Fruit fly (Drosophila melanogaster) whole organism, embryonic: ENCODE measurements around the gene arg.

Experiments
- Atf3 ChIP-seq: fragments of 200-800 bp; sonication (Bioruptor generic); optimal IDR thresholded peaks from 3 replicates; lab custom pipeline; 2016; ENCODE audit warnings: missing biosample characterization, missing genetic modification characterization
- BEAF-32 ChIP-seq: fragments of 200-800 bp; sonication (Bioruptor generic); optimal IDR thresholded peaks from 3 replicates; lab custom pipeline; 2017; ENCODE audit warnings: missing biosample characterization, missing genetic modification characterization, mild to moderate bottlenecking, moderate library complexity, missing genetic modification reagents
- Blimp-1 ChIP-seq: fragments of 200-800 bp; sonication (Bioruptor generic); optimal IDR thresholded peaks from 3 replicates; lab custom pipeline; 2018; ENCODE audit warnings: missing biosample characterization, missing genetic modification characterization, mild to moderate bottlenecking, moderate library complexity, missing genetic modification reagents
- CG10462 ChIP-seq: fragments of 200-800 bp; sonication (Bioruptor generic); optimal IDR thresholded peaks from 2 replicates; lab custom pipeline; 2016; ENCODE audit warnings: missing biosample characterization, missing genetic modification characterization
- CG11504 ChIP-seq: fragments of 200-800 bp; sonication (Bioruptor generic); optimal IDR thresholded peaks from 3 replicates; lab custom pipeline; 2019; ENCODE audit warnings: missing biosample characterization, mild to moderate bottlenecking, missing genetic modification characterization, moderate library complexity
- CG12104 ChIP-seq: fragments of 200-800 bp; sonication (Bioruptor generic); optimal IDR thresholded peaks from 3 replicates; lab custom pipeline; 2016; ENCODE audit warnings: missing biosample characterization, missing genetic modification characterization
- CG12155 ChIP-seq: fragments of 200-800 bp; sonication (Bioruptor generic); optimal IDR thresholded peaks from 3 replicates; lab custom pipeline; 2016; ENCODE audit warnings: missing biosample characterization, missing genetic modification characterization
- CG12659 ChIP-seq: fragments of 200-800 bp; sonication (Bioruptor generic); optimal IDR thresholded peaks from 3 replicates; lab custom pipeline; 2017; ENCODE audit warnings: mild to moderate bottlenecking, missing biosample characterization, missing genetic modification reagents, missing genetic modification characterization
- CG13894 ChIP-seq: fragments of 200-800 bp; sonication (Bioruptor generic); optimal IDR thresholded peaks from 3 replicates; lab custom pipeline; 2018; ENCODE audit warnings: missing biosample characterization, mild to moderate bottlenecking, missing genetic modification characterization, moderate library complexity
- CG17361 ChIP-seq: fragments of 200-800 bp; sonication (Bioruptor generic); IDR thresholded peaks from 3 replicates; pipeline ENCODE4 v1.3.6; 2022; ENCODE audit warnings: missing biosample characterization, missing genetic modification characterization
- CG1832 ChIP-seq: fragments of 200-800 bp; sonication (Bioruptor generic); optimal IDR thresholded peaks from 2 replicates; lab custom pipeline; 2017; ENCODE audit warnings: missing biosample characterization, mild to moderate bottlenecking, missing genetic modification characterization, inconsistent platforms
- CG3163 ChIP-seq: fragments of 200-800 bp; sonication (Bioruptor generic); optimal IDR thresholded peaks from 3 replicates; lab custom pipeline; 2016; ENCODE audit warnings: missing biosample characterization, missing genetic modification characterization
- CG6765 ChIP-seq: fragments of 200-800 bp; sonication (Bioruptor generic); optimal IDR thresholded peaks from 3 replicates; lab custom pipeline; 2017; ENCODE audit warnings: missing biosample characterization, mild to moderate bottlenecking, missing genetic modification characterization
- CG7556 ChIP-seq: fragments of 200-800 bp; sonication (Bioruptor generic); optimal IDR thresholded peaks from 2 replicates; lab custom pipeline; 2017; ENCODE audit warnings: missing biosample characterization, mild to moderate bottlenecking, missing genetic modification characterization
- CG8765 ChIP-seq: fragments of 200-800 bp; sonication (Bioruptor generic); IDR thresholded peaks from 2 replicates; pipeline ENCODE4 v1.3.6; 2022; ENCODE audit warnings: missing biosample characterization, missing genetic modification characterization
- CG8944 ChIP-seq: fragments of 200-800 bp; sonication (Bioruptor generic); optimal IDR thresholded peaks from 3 replicates; lab custom pipeline; 2016; ENCODE audit warnings: missing biosample characterization, missing genetic modification characterization
- CG9609 ChIP-seq: fragments of 200-800 bp; sonication (Bioruptor generic); optimal IDR thresholded peaks from 3 replicates; lab custom pipeline; 2016; ENCODE audit warnings: missing biosample characterization, missing genetic modification characterization
- CG9727 ChIP-seq: fragments of 200-800 bp; sonication (Bioruptor generic); optimal IDR thresholded peaks from 3 replicates; lab custom pipeline; 2017; ENCODE audit warnings: missing biosample characterization, mild to moderate bottlenecking, missing genetic modification characterization
- Chrac-16 ChIP-seq: fragments of 200-800 bp; sonication (Bioruptor generic); optimal IDR thresholded peaks from 3 replicates; lab custom pipeline; 2016; ENCODE audit warnings: missing biosample characterization, missing genetic modification characterization
- Deaf1 ChIP-seq: fragments of 200-800 bp; optimal IDR thresholded peaks from 3 replicates; lab custom pipeline; 2019; ENCODE audit warnings: missing biosample characterization, mild to moderate bottlenecking, missing genetic modification characterization, moderate library complexity
- Dref ChIP-seq: fragments of 200-800 bp; sonication (Bioruptor generic); IDR thresholded peaks from 2 replicates; pipeline ENCODE4 v1.3.6; 2022; ENCODE audit warnings: missing biosample characterization, missing genetic modification characterization
- Fer2 ChIP-seq: fragments of 200-800 bp; sonication (Bioruptor generic); optimal IDR thresholded peaks from 2 replicates; lab custom pipeline; 2018; ENCODE audit warnings: missing biosample characterization, mild to moderate bottlenecking, missing genetic modification characterization, moderate library complexity
- Hr39 ChIP-seq: fragments of >200 bp; optimal IDR thresholded peaks from 2 replicates; lab custom pipeline; 2017
- Kr ChIP-seq: fragments of 200-800 bp; sonication (Bioruptor generic); optimal IDR thresholded peaks from 2 replicates; lab custom pipeline; 2017; ENCODE audit warnings: missing biosample characterization, mild to moderate bottlenecking, missing genetic modification characterization
- Mrtf ChIP-seq: fragments of 200-800 bp; sonication (Bioruptor generic); IDR thresholded peaks from 3 replicates; pipeline ENCODE4 v1.3.6; 2022; ENCODE audit warnings: missing biosample characterization, missing genetic modification characterization
- NC2α ChIP-seq: fragments of 200-800 bp; sonication (Bioruptor generic); optimal IDR thresholded peaks from 2 replicates; lab custom pipeline; 2016; ENCODE audit warnings: missing biosample characterization, missing genetic modification characterization
- Pdp1 ChIP-seq, 2 experiments: fragments of 200-800 bp; sonication (Bioruptor generic); optimal IDR thresholded peaks; 3 replicates each; lab custom pipeline; 2016; ENCODE audit warnings: missing biosample characterization in 2 of 2, missing genetic modification characterization in 2 of 2, mild to moderate bottlenecking in 1 of 2, moderate library complexity in 1 of 2
- Rfx ChIP-seq: fragments of 200-800 bp; sonication (Bioruptor generic); IDR thresholded peaks from 2 replicates; pipeline ENCODE4 v1.3.6; 2022; ENCODE audit warnings: missing biosample characterization, missing genetic modification characterization
- crol ChIP-seq: fragments of 200-800 bp; sonication (Bioruptor generic); IDR thresholded peaks from 2 replicates; pipeline ENCODE4 v1.3.6; 2022; ENCODE audit warnings: missing biosample characterization, missing genetic modification characterization
- da ChIP-seq: fragments of 200-800 bp; sonication (Bioruptor generic); optimal IDR thresholded peaks from 2 replicates; lab custom pipeline; 2016; ENCODE audit warnings: missing biosample characterization, missing genetic modification characterization
- disco-r ChIP-seq: fragments of 200-800 bp; sonication (Bioruptor generic); optimal IDR thresholded peaks from 2 replicates; lab custom pipeline; 2016; ENCODE audit warnings: missing biosample characterization, missing genetic modification characterization
- dmrt99B ChIP-seq: fragments of 200-800 bp; sonication (Bioruptor generic); optimal IDR thresholded peaks from 2 replicates; lab custom pipeline; 2018; ENCODE audit warnings: missing biosample characterization, mild to moderate bottlenecking, missing genetic modification characterization, moderate library complexity
- gt ChIP-seq: fragments of 200-800 bp; sonication (Bioruptor generic); IDR thresholded peaks from 2 replicates; pipeline ENCODE4 v1.3.6; 2022; ENCODE audit warnings: missing biosample characterization, missing genetic modification characterization
- her ChIP-seq: fragments of 200-800 bp; sonication (Bioruptor generic); optimal IDR thresholded peaks from 2 replicates; lab custom pipeline; 2016; ENCODE audit warnings: missing biosample characterization, missing genetic modification characterization
- kay ChIP-seq: fragments of 200-800 bp; sonication (Bioruptor generic); optimal IDR thresholded peaks from 2 replicates; lab custom pipeline; 2016; ENCODE audit warnings: missing biosample characterization, missing genetic modification characterization
- mam ChIP-seq: fragments of 200-800 bp; sonication (Bioruptor generic); optimal IDR thresholded peaks from 3 replicates; lab custom pipeline; 2016; ENCODE audit warnings: missing biosample characterization, missing genetic modification characterization
- mirr ChIP-seq: fragments of 200-800 bp; sonication (Bioruptor generic); optimal IDR thresholded peaks from 3 replicates; lab custom pipeline; 2018; ENCODE audit warnings: missing biosample characterization, mild to moderate bottlenecking, missing genetic modification characterization
- nau ChIP-seq: fragments of 200-800 bp; sonication (Bioruptor generic); optimal IDR thresholded peaks from 3 replicates; lab custom pipeline; 2017; ENCODE audit warnings: missing biosample characterization, mild to moderate bottlenecking, missing genetic modification characterization, missing genetic modification reagents
- pan ChIP-seq, 4 experiments: fragments of >200 bp in 3 of 4; fragments of 200-800 bp in 1 of 4; sonication (Bioruptor generic) in 1 of 4; optimal IDR thresholded peaks in 3 of 4; IDR thresholded peaks in 1 of 4; 2 replicates each; pipeline versions ENCODE4 v1.3.6 to Lab custom; 2017 to 2022; ENCODE audit warnings: missing biosample characterization in 2 of 4, missing genetic modification characterization in 2 of 4, mixed read lengths in 1 of 4
- phol ChIP-seq: fragments of 200-800 bp; sonication (Bioruptor generic); optimal IDR thresholded peaks from 3 replicates; lab custom pipeline; 2018; ENCODE audit warnings: missing biosample characterization, mild to moderate bottlenecking, missing genetic modification characterization, moderate library complexity
- pros ChIP-seq: fragments of 200-800 bp; sonication (Bioruptor generic); optimal IDR thresholded peaks from 3 replicates; lab custom pipeline; 2019; ENCODE audit warnings: missing biosample characterization, mild to moderate bottlenecking, missing genetic modification characterization, moderate library complexity
- pum ChIP-seq: fragments of 200-800 bp; sonication (Bioruptor generic); optimal IDR thresholded peaks from 2 replicates; lab custom pipeline; 2016; ENCODE audit warnings: missing biosample characterization, missing genetic modification characterization
- repo ChIP-seq: fragments of 200-800 bp; sonication (Bioruptor generic); optimal IDR thresholded peaks from 2 replicates; lab custom pipeline; 2016; ENCODE audit warnings: missing biosample characterization, missing genetic modification characterization
- row ChIP-seq: fragments of 200-800 bp; sonication (Bioruptor generic); IDR thresholded peaks from 3 replicates; pipeline ENCODE4 v1.3.6; 2022; ENCODE audit warnings: missing biosample characterization, missing genetic modification characterization
- sim ChIP-seq: fragments of 200-800 bp; sonication (Bioruptor generic); IDR thresholded peaks from 2 replicates; pipeline ENCODE4 v1.3.6; 2022; ENCODE audit warnings: missing biosample characterization, missing genetic modification characterization
- sna ChIP-seq: fragments of 200-800 bp; sonication (Bioruptor generic); IDR thresholded peaks from 2 replicates; pipeline ENCODE4 v1.3.6; 2022; ENCODE audit warnings: missing biosample characterization, missing genetic modification characterization; ENCODE audit not compliant: partially characterized antibody
- tin ChIP-seq: fragments of 200-800 bp; sonication (Bioruptor generic); optimal IDR thresholded peaks from 3 replicates; lab custom pipeline; 2016; ENCODE audit warnings: missing biosample characterization, missing genetic modification characterization
- ttk ChIP-seq: fragments of 200-800 bp; sonication (Bioruptor generic); IDR thresholded peaks from 2 replicates; pipeline ENCODE4 v2.1.2; 2022; ENCODE audit warnings: missing biosample characterization, missing genetic modification characterization
- zen ChIP-seq: fragments of 200-800 bp; sonication (Bioruptor generic); optimal IDR thresholded peaks from 3 replicates; lab custom pipeline; 2018; ENCODE audit warnings: missing biosample characterization, mild to moderate bottlenecking, missing genetic modification characterization, moderate library complexity
- zf30C ChIP-seq: fragments of 200-800 bp; sonication (Bioruptor generic); optimal IDR thresholded peaks from 3 replicates; lab custom pipeline; 2018; ENCODE audit warnings: missing biosample characterization, mild to moderate bottlenecking, missing genetic modification characterization

Gene arg

dm6 chrX:526479-527071, 17.3 kb downstream of the arg start (continued):
- TF ChIP-seq CG1832 (GFP tag; lab: Kevin White, UChicago) (no peak), crol (GFP tag; lab: Robert Waterston, UW) (no peak), Blimp-1 (GFP tag; lab: Kevin White, UChicago) (no peak), CG9727 (GFP tag; lab: Kevin White, UChicago) (peak; percentile 92), CG8765 (GFP tag; lab: Robert Waterston, UW) (peak; percentile 93), gt (GFP tag; lab: Robert Waterston, UW) (0 out of 2 replicates have a peak, but pooled peaks have one; percentile 12), CG10462 (GFP tag; lab: Kevin White, UChicago) (peak; percentile 43), zf30C (GFP tag; lab: Kevin White, UChicago) (peak; percentile 95), Mrtf (GFP tag; lab: Robert Waterston, UW) (no peak), pros (GFP tag; lab: Kevin White, UChicago) (peak; percentile 75), BEAF-32 (GFP tag; lab: Kevin White, UChicago) (no peak), nau (no peak), ttk (GFP tag; lab: Robert Waterston, UW) (0 out of 2 replicates have a peak, but pooled peaks have one; percentile 14), pum (GFP tag; lab: Kevin White, UChicago) (peak; percentile 57), Deaf1 (tag; lab: Kevin White, UChicago) (peak; percentile 46), Dref (GFP tag; lab: Robert Waterston, UW) (no peak), mam (GFP tag; lab: Kevin White, UChicago) (peak; percentile 28), pan (optimal IDR thresholded peaks at IDR 0.05; lab: Kevin White, UChicago) (no peak), pan (GFP tag; optimal IDR thresholded peaks at IDR 0.05 in 1 of 2, IDR thresholded peaks at IDR 0.05 in 1 of 2) (no peak), NC2α (GFP tag; lab: Kevin White, UChicago) (peak; percentile 64), CG12155 (peak; percentile 67), CG7556 (GFP tag; lab: Kevin White, UChicago) (peak; percentile 47), CG12104 (no peak), CG6765 (no peak), Fer2 (no peak), disco-r (GFP tag; lab: Kevin White, UChicago) (no peak), her (peak; percentile 44), Hr39 (no peak), dmrt99B (peak; percentile 13), CG3163 (GFP tag; lab: Kevin White, UChicago) (peak; percentile 44), Kr (peak; percentile 61), Chrac-16 (GFP tag; lab: Kevin White, UChicago) (peak; percentile 77), CG13894 (tag; lab: Kevin White, UChicago) (peak; percentile 25), zen (tag; lab: Kevin White, UChicago) (peak; percentile 97), repo (GFP tag; lab: Kevin White, UChicago) (peak; percentile 59), sna (GFP tag; lab: Robert Waterston, UW) (no peak), CG17361 (GFP tag; lab: Robert Waterston, UW) (peak; percentile 56; the same call in 1 of the 3 replicates), Atf3 (GFP tag; lab: Kevin White, UChicago) (peak; percentile 52), mirr (GFP tag; lab: Kevin White, UChicago) (no peak), Pdp1 (GFP tag; optimal IDR thresholded peaks at IDR 0.05; lab: Kevin White, UChicago) (peak; percentile 36 to 61), da (GFP tag; lab: Kevin White, UChicago) (peak; percentile 59), CG11504 (peak; percentile 25), sim (GFP tag; lab: Robert Waterston, UW) (peak; percentile 47; the same call in 1 of the 2 replicates), kay (GFP tag; lab: Kevin White, UChicago) (no peak), CG9609 (GFP tag; lab: Kevin White, UChicago) (peak; percentile 47), CG12659 (GFP tag; lab: Kevin White, UChicago) (peak; percentile 6), CG8944 (GFP tag; lab: Kevin White, UChicago) (peak; percentile 44), Rfx (GFP tag; lab: Robert Waterston, UW) (no peak), phol (tag; lab: Kevin White, UChicago) (peak; percentile 74), row (GFP tag; lab: Robert Waterston, UW) (peak; percentile 61), tin (GFP tag; lab: Kevin White, UChicago) (peak; percentile 65)
